Worm (Caenorhabditis elegans): ENCODE results near the gene snu-66.

- TF ChIP-seq ama-1 (optimal IDR thresholded peaks at IDR 0.05) = no peak
- no peak for TF ChIP-seq ztf-4 (tag; optimal IDR thresholded peaks at IDR 0.05)
- TF ChIP-seq nhr-11 (tag; optimal IDR thresholded peaks at IDR 0.05) = no peak
- no peak for TF ChIP-seq ZK546.5 (tag; optimal IDR thresholded peaks at IDR 0.05)
- no peak for TF ChIP-seq unc-55 (GFP tag; optimal IDR thresholded peaks at IDR 0.05)
- TF ChIP-seq snpc-4 (tag; optimal IDR thresholded peaks at IDR 0.05) = no peak
- no peak for TF ChIP-seq nhr-21 (tag; optimal IDR thresholded peaks at IDR 0.05)
- no peak for TF ChIP-seq mab-5 (tag; optimal IDR thresholded peaks at IDR 0.05)
- no peak for TF ChIP-seq peb-1 (tag; optimal IDR thresholded peaks at IDR 0.05)
- no peak for TF ChIP-seq ztf-11 (tag; optimal IDR thresholded peaks at IDR 0.05)
- TF ChIP-seq fos-1 (tag; optimal IDR thresholded peaks at IDR 0.05) = no peak
These were observed 48.3 kb downstream of the snu-66 start, which contains the start of gene C54F6.17 for ce11 chrV:7527153-7527552.

Data from whole organism, L2 larva.